Worm (Caenorhabditis elegans): Measurements from ENCODE around the gene C49F8.15.

- TF ChIP-seq ztf-11 (tag; optimal IDR thresholded peaks at IDR 0.05), result no peak
- no peak for TF ChIP-seq lin-13 (GFP tag; optimal IDR thresholded peaks at IDR 0.05)
- no peak for TF ChIP-seq ztf-4 (tag; optimal IDR thresholded peaks at IDR 0.05)
- TF ChIP-seq lin-35 (GFP tag; optimal IDR thresholded peaks at IDR 0.05), result no peak
- no peak for TF ChIP-seq ceh-82 (tag; optimal IDR thresholded peaks at IDR 0.05)
- no peak for TF ChIP-seq elt-2 (tag; optimal IDR thresholded peaks at IDR 0.05)
- TF ChIP-seq fkh-8 (tag; optimal IDR thresholded peaks at IDR 0.05), result no peak
- no peak for TF ChIP-seq mep-1 (tag; optimal IDR thresholded peaks at IDR 0.05)
- no peak for TF ChIP-seq unc-130 (tag; optimal IDR thresholded peaks at IDR 0.05)
Observed at ce11 chrX:13411306-13411705, 48.9 kb upstream of the C49F8.15 start.
